Worm (Caenorhabditis elegans): ENCODE measurements around the gene dgn-2.
"Not testable (repeated sequence)": the region's sequence is repeated elsewhere in the genome, so short reads cannot be mapped to it uniquely, and the experiment has no call there.

- not testable (repeated sequence) for TF ChIP-seq R02D3.7, snpc-4, lin-39, lin-11 (tag; optimal IDR thresholded peaks at IDR 0.05)
These were observed 36.7 kb upstream of the dgn-2 start, which contains the start of gene ZK402.1 for ce11 chrX:1403971-1404370.
